Fruit fly (Drosophila melanogaster) whole organism, embryonic: ENCODE data around the gene CG4297.

ENCODE experiments used
- Atf-2 ChIP-seq: fragments of 200-800 bp; sonication (Bioruptor generic); optimal IDR thresholded peaks from 2 replicates; lab custom pipeline; 2016; ENCODE audit warnings: missing biosample characterization, missing genetic modification characterization
- Awh ChIP-seq: fragments of 200-800 bp; sonication (Bioruptor generic); IDR thresholded peaks from 2 replicates; pipeline ENCODE4, ENCODE4 v1.3.6; 2022; ENCODE audit warnings: missing biosample characterization, missing genetic modification characterization
- CG10209 ChIP-seq: fragments of 200-800 bp; sonication (Bioruptor generic); optimal IDR thresholded peaks from 3 replicates; lab custom pipeline; 2017; ENCODE audit warnings: missing biosample characterization, mild to moderate bottlenecking, missing genetic modification characterization, missing genetic modification reagents
- CG11456 ChIP-seq: fragments of 200-800 bp; sonication (Bioruptor generic); IDR thresholded peaks from 3 replicates; pipeline ENCODE4 v1.3.6; 2022; ENCODE audit warnings: missing biosample characterization, missing genetic modification characterization
- CG11504 ChIP-seq: fragments of 200-800 bp; sonication (Bioruptor generic); optimal IDR thresholded peaks from 3 replicates; lab custom pipeline; 2019; ENCODE audit warnings: missing biosample characterization, mild to moderate bottlenecking, missing genetic modification characterization, moderate library complexity
- CG11695 ChIP-seq: fragments of 200-800 bp; sonication (Bioruptor generic); IDR thresholded peaks from 3 replicates; pipeline ENCODE4 v1.3.6; 2022; ENCODE audit warnings: missing biosample characterization, missing genetic modification characterization
- CG12219 ChIP-seq: fragments of 200-800 bp; sonication (Bioruptor generic); optimal IDR thresholded peaks from 3 replicates; lab custom pipeline; 2018; ENCODE audit warnings: missing biosample characterization, mild to moderate bottlenecking, missing genetic modification characterization
- CG13624 ChIP-seq: fragments of 200-800 bp; sonication (Bioruptor generic); optimal IDR thresholded peaks from 2 replicates; lab custom pipeline; 2016; ENCODE audit warnings: missing biosample characterization, missing genetic modification characterization
- CG14050 ChIP-seq: fragments of 200-800 bp; sonication (Bioruptor generic); IDR thresholded peaks from 3 replicates; pipeline ENCODE4 v1.3.6; 2022; ENCODE audit warnings: missing biosample characterization, missing genetic modification characterization
- CG14441 ChIP-seq: fragments of 200-800 bp; sonication (Bioruptor generic); IDR thresholded peaks from 2 replicates; pipeline ENCODE4 v1.3.6; 2022; ENCODE audit warnings: missing biosample characterization, missing genetic modification characterization
- CG14710 ChIP-seq: fragments of 200-800 bp; sonication (Bioruptor generic); optimal IDR thresholded peaks from 3 replicates; lab custom pipeline; 2019; ENCODE audit warnings: missing biosample characterization, mild to moderate bottlenecking, missing genetic modification characterization, moderate library complexity
- CG14965 ChIP-seq: fragments of 200-800 bp; sonication (Bioruptor generic); optimal IDR thresholded peaks from 2 replicates; lab custom pipeline; 2016; ENCODE audit warnings: missing biosample characterization, missing genetic modification characterization, borderline replicate concordance
- CG15479 ChIP-seq: fragments of 200-800 bp; sonication (Bioruptor generic); optimal IDR thresholded peaks from 3 replicates; lab custom pipeline; 2019; ENCODE audit warnings: missing biosample characterization, mild to moderate bottlenecking, missing genetic modification characterization, moderate library complexity
- CG17359 ChIP-seq: fragments of 200-800 bp; sonication (Bioruptor generic); optimal IDR thresholded peaks from 3 replicates; lab custom pipeline; 2018; ENCODE audit warnings: missing biosample characterization, mild to moderate bottlenecking, missing genetic modification characterization, moderate library complexity
- CG17568 ChIP-seq: fragments of 200-800 bp; sonication (Bioruptor generic); optimal IDR thresholded peaks from 2 replicates; lab custom pipeline; 2018; ENCODE audit warnings: missing biosample characterization, mild to moderate bottlenecking, missing genetic modification characterization, moderate library complexity
- CG1792 ChIP-seq: fragments of 200-800 bp; sonication (Bioruptor generic); optimal IDR thresholded peaks from 2 replicates; lab custom pipeline; 2016; ENCODE audit warnings: missing biosample characterization, missing genetic modification characterization
- CG2199 ChIP-seq: fragments of 200-800 bp; sonication (Bioruptor generic); IDR thresholded peaks from 3 replicates; pipeline ENCODE4 v1.3.6; 2022; ENCODE audit warnings: missing biosample characterization, missing genetic modification characterization
- CG3065 ChIP-seq: fragments of 200-800 bp; sonication (Bioruptor generic); optimal IDR thresholded peaks from 2 replicates; lab custom pipeline; 2016; ENCODE audit warnings: missing biosample characterization, missing genetic modification characterization
- CG43689 ChIP-seq: fragments of 200-800 bp; sonication (Bioruptor generic); IDR thresholded peaks from 2 replicates; pipeline ENCODE4 v1.3.6; 2022; ENCODE audit warnings: missing biosample characterization, missing genetic modification characterization
- CG6272 ChIP-seq: fragments of 200-800 bp; sonication (Bioruptor generic); IDR thresholded peaks from 2 replicates; pipeline ENCODE4 v1.3.6; 2022; ENCODE audit warnings: missing biosample characterization, missing genetic modification characterization
- CG6854 ChIP-seq: fragments of 200-800 bp; sonication (Bioruptor generic); optimal IDR thresholded peaks from 3 replicates; lab custom pipeline; 2017; ENCODE audit warnings: missing biosample characterization, mild to moderate bottlenecking, missing genetic modification characterization
- CG7745 ChIP-seq: fragments of 200-800 bp; sonication (Bioruptor generic); optimal IDR thresholded peaks from 2 replicates; lab custom pipeline; 2018; ENCODE audit warnings: missing biosample characterization, mild to moderate bottlenecking, missing genetic modification characterization, moderate library complexity
- CG8944 ChIP-seq: fragments of 200-800 bp; sonication (Bioruptor generic); optimal IDR thresholded peaks from 3 replicates; lab custom pipeline; 2016; ENCODE audit warnings: missing biosample characterization, missing genetic modification characterization
- CkIIα-i1 ChIP-seq: fragments of 200-800 bp; sonication (Bioruptor generic); IDR thresholded peaks from 2 replicates; pipeline ENCODE4 v1.3.6; 2022; ENCODE audit warnings: missing biosample characterization, missing genetic modification characterization
- CoRest ChIP-seq: fragments of 200-800 bp; sonication (Bioruptor generic); optimal IDR thresholded peaks from 3 replicates; lab custom pipeline; 2018; ENCODE audit warnings: missing biosample characterization, mild to moderate bottlenecking, missing genetic modification characterization, moderate library complexity
- GATAe ChIP-seq: fragments of 200-800 bp; sonication (Bioruptor generic); conservative IDR thresholded peaks from 2 replicates; pipeline ENCODE4 v1.3.6; 2022; ENCODE audit warnings: missing biosample characterization, missing genetic modification characterization
- Gug ChIP-seq: fragments of 200-800 bp; sonication (Bioruptor generic); IDR thresholded peaks from 4 replicates; pipeline ENCODE4 v1.3.6; 2022; ENCODE audit warnings: missing biosample characterization, missing genetic modification characterization
- HLHmδ ChIP-seq: fragments of 200-800 bp; sonication (Bioruptor generic); optimal IDR thresholded peaks from 2 replicates; lab custom pipeline; 2018; ENCODE audit warnings: missing biosample characterization, mild to moderate bottlenecking, missing genetic modification characterization, moderate library complexity
- HmgD ChIP-seq: fragments of 200-800 bp; sonication (Bioruptor generic); optimal IDR thresholded peaks from 3 replicates; lab custom pipeline; 2016; ENCODE audit warnings: missing biosample characterization, missing genetic modification characterization
- Max ChIP-seq: fragments of 200-800 bp; sonication (Bioruptor generic); optimal IDR thresholded peaks from 2 replicates; lab custom pipeline; 2016; ENCODE audit warnings: missing biosample characterization, mild to moderate bottlenecking, missing genetic modification characterization
- Nf-YB ChIP-seq: fragments of 200-800 bp; sonication (Bioruptor generic); optimal IDR thresholded peaks from 3 replicates; lab custom pipeline; 2019; ENCODE audit warnings: missing biosample characterization, mild to moderate bottlenecking, missing genetic modification characterization, moderate library complexity
- Optix ChIP-seq: fragments of 200-800 bp; sonication (Bioruptor generic); IDR thresholded peaks from 3 replicates; pipeline ENCODE4 v1.3.6; 2022; ENCODE audit warnings: missing biosample characterization, missing genetic modification characterization
- Stat92E ChIP-seq, 3 experiments: fragments of >200 bp in 2 of 3; fragments of 200-800 bp in 1 of 3; sonication (Bioruptor generic) in 1 of 3; optimal IDR thresholded peaks; 2 replicates each; lab custom pipeline; 2017 to 2019; ENCODE audit warnings: missing biosample characterization in 3 of 3, missing genetic modification characterization in 3 of 3, mild to moderate bottlenecking in 1 of 3, moderate library complexity in 1 of 3
- bab2 ChIP-seq: fragments of 200-800 bp; sonication (Bioruptor generic); optimal IDR thresholded peaks from 2 replicates; lab custom pipeline; 2016; ENCODE audit warnings: missing biosample characterization, missing genetic modification characterization
- ci ChIP-seq: fragments of 200-800 bp; sonication (Bioruptor generic); IDR thresholded peaks from 3 replicates; pipeline ENCODE4 v1.3.6; 2022; ENCODE audit warnings: missing biosample characterization, missing genetic modification characterization
- esg ChIP-seq: fragments of 200-800 bp; sonication (Bioruptor generic); conservative IDR thresholded peaks from 2 replicates; pipeline ENCODE4 v1.3.6; 2022; ENCODE audit warnings: missing biosample characterization, missing genetic modification characterization
- exex ChIP-seq: fragments of 200-800 bp; sonication (Bioruptor generic); optimal IDR thresholded peaks from 4 replicates; lab custom pipeline; 2018; ENCODE audit warnings: missing biosample characterization, mild to moderate bottlenecking, missing genetic modification characterization, moderate library complexity
- fd102C ChIP-seq: fragments of 200-800 bp; sonication (Bioruptor generic); optimal IDR thresholded peaks from 2 replicates; lab custom pipeline; 2018; ENCODE audit warnings: missing biosample characterization, mild to moderate bottlenecking, missing genetic modification characterization, moderate library complexity
- fd96Cb ChIP-seq: fragments of 200-800 bp; sonication (Bioruptor generic); optimal IDR thresholded peaks from 2 replicates; lab custom pipeline; 2018; ENCODE audit warnings: missing biosample characterization, mild to moderate bottlenecking, missing genetic modification characterization, moderate library complexity
- hb ChIP-seq: fragments of 200-800 bp; sonication (Bioruptor generic); IDR thresholded peaks from 3 replicates; pipeline ENCODE4 v1.3.6; 2022; ENCODE audit warnings: missing biosample characterization, missing genetic modification characterization; ENCODE audit not compliant: partially characterized antibody
- kni ChIP-seq: fragments of 200-800 bp; sonication (Bioruptor generic); optimal IDR thresholded peaks from 3 replicates; lab custom pipeline; 2017; ENCODE audit warnings: mild to moderate bottlenecking, missing biosample characterization, missing genetic modification reagents, missing genetic modification characterization
- mld ChIP-seq: fragments of 200-800 bp; sonication (Bioruptor generic); IDR thresholded peaks from 3 replicates; pipeline ENCODE4 v1.3.6; 2022; ENCODE audit warnings: missing biosample characterization, missing genetic modification characterization; ENCODE audit not compliant: partially characterized antibody
- pb ChIP-seq: fragments of 200-800 bp; sonication (Bioruptor generic); optimal IDR thresholded peaks from 3 replicates; lab custom pipeline; 2016; ENCODE audit warnings: missing biosample characterization, missing genetic modification characterization
- pfk ChIP-seq: fragments of 200-800 bp; sonication (Bioruptor generic); optimal IDR thresholded peaks from 2 replicates; lab custom pipeline; 2018; ENCODE audit warnings: missing biosample characterization, mild to moderate bottlenecking, missing genetic modification characterization, moderate library complexity
- psq ChIP-seq: fragments of 200-800 bp; sonication (Bioruptor generic); optimal IDR thresholded peaks from 2 replicates; lab custom pipeline; 2017; ENCODE audit warnings: missing biosample characterization, missing genetic modification characterization
- tin ChIP-seq: fragments of 200-800 bp; sonication (Bioruptor generic); optimal IDR thresholded peaks from 3 replicates; lab custom pipeline; 2016; ENCODE audit warnings: missing biosample characterization, missing genetic modification characterization
- tll ChIP-seq, 2 experiments: fragments of 200-800 bp in 1 of 2; fragments of >200 bp in 1 of 2; sonication (Bioruptor generic) in 1 of 2; optimal IDR thresholded peaks; 2 replicates each; lab custom pipeline; 2017 to 2019; ENCODE audit warnings: missing biosample characterization in 2 of 2, missing genetic modification characterization in 2 of 2, mild to moderate bottlenecking in 1 of 2, moderate library complexity in 1 of 2
- tx ChIP-seq: fragments of 200-800 bp; sonication (Bioruptor generic); optimal IDR thresholded peaks from 2 replicates; lab custom pipeline; 2016; ENCODE audit warnings: missing biosample characterization, missing genetic modification characterization
- vnd ChIP-seq: fragments of 200-800 bp; sonication (Bioruptor generic); IDR thresholded peaks from 3 replicates; pipeline ENCODE4 v1.3.6; 2022; ENCODE audit warnings: missing biosample characterization, missing genetic modification characterization; ENCODE audit not compliant: partially characterized antibody

CG4297 gene

dm6 chr2L:421119-421821 is 50.7 kb downstream of the CG4297 start, which contains the start of the genes CG11885 and CG13692 (continued):
- TF ChIP-seq CG1792 (GFP tag; lab: Kevin White, UChicago) = no peak
- peak; percentile 36; the same call in 2 of the 3 replicates for TF ChIP-seq CG11456
- no peak for TF ChIP-seq CG43689 (GFP tag; lab: Robert Waterston, UW)
- no peak for TF ChIP-seq fd96Cb
- TF ChIP-seq tx (GFP tag; lab: Kevin White, UChicago) = no peak
- TF ChIP-seq CG17359 (tag; lab: Kevin White, UChicago) = peak; percentile 16
- no peak for TF ChIP-seq CG6854 (GFP tag; lab: Kevin White, UChicago)
- peak; percentile 93 for TF ChIP-seq vnd
- peak; percentile 23 for TF ChIP-seq CG12219 (GFP tag; lab: Kevin White, UChicago)
- TF ChIP-seq tin (GFP tag; lab: Kevin White, UChicago) = no peak
- peak; percentile 17 for TF ChIP-seq Nf-YB (GFP tag; lab: Kevin White, UChicago)
- peak; percentile 30 for TF ChIP-seq Max (GFP tag; lab: Kevin White, UChicago)
- no peak for TF ChIP-seq CG11695 (GFP tag; lab: Robert Waterston, UW)
- no peak for TF ChIP-seq psq (GFP tag; lab: Kevin White, UChicago)
- TF ChIP-seq Awh (GFP tag; lab: Robert Waterston, UW) = no peak
- peak; percentile 86 for TF ChIP-seq HmgD
- no peak for TF ChIP-seq CkIIα-i1 (GFP tag; lab: Robert Waterston, UW)
- no peak; the same call in 2 of the 3 replicates for TF ChIP-seq ci (GFP tag; lab: Robert Waterston, UW)
- no peak for TF ChIP-seq fd102C (GFP tag; lab: Kevin White, UChicago)
- TF ChIP-seq pb (GFP tag; lab: Kevin White, UChicago) = no peak
- TF ChIP-seq CG14965 (GFP tag; lab: Kevin White, UChicago) = no peak
- peak; percentile 51 for TF ChIP-seq kni (GFP tag; lab: Kevin White, UChicago)
- peak; percentile 53 for TF ChIP-seq CoRest
- peak; percentile 37 for TF ChIP-seq CG17568 (GFP tag; lab: Kevin White, UChicago)
- peak; percentile 81 for TF ChIP-seq CG14710 (tag; lab: Kevin White, UChicago)
- TF ChIP-seq CG11504 (tag; lab: Kevin White, UChicago) = peak; percentile 55
- TF ChIP-seq HLHmδ = no peak
- peak; percentile 96 for TF ChIP-seq mld (GFP tag; lab: Robert Waterston, UW)
- peak; percentile 95 for TF ChIP-seq hb (GFP tag; lab: Robert Waterston, UW)
- TF ChIP-seq CG13624 (GFP tag; lab: Kevin White, UChicago) = peak; percentile 65
- TF ChIP-seq Stat92E (GFP tag; optimal IDR thresholded peaks at IDR 0.05; lab: Kevin White, UChicago) = peak in 1 of 3 experiments; percentile 4
- no peak for TF ChIP-seq CG7745 (tag; lab: Kevin White, UChicago)
- TF ChIP-seq tll (GFP tag; optimal IDR thresholded peaks at IDR 0.05; lab: Kevin White, UChicago) = peak in 1 of 2 experiments; percentile 30
- TF ChIP-seq CG14441 (GFP tag; lab: Robert Waterston, UW) = no peak
- no peak for TF ChIP-seq CG3065 (GFP tag; lab: Kevin White, UChicago)
- TF ChIP-seq CG8944 (GFP tag; lab: Kevin White, UChicago) = no peak
- TF ChIP-seq Gug (GFP tag; lab: Robert Waterston, UW) = no peak
- TF ChIP-seq CG10209 = peak; percentile 31
- TF ChIP-seq pfk (GFP tag; lab: Kevin White, UChicago) = no peak
- TF ChIP-seq CG6272 = peak; percentile 59
- TF ChIP-seq bab2 (GFP tag; lab: Kevin White, UChicago) = no peak
- TF ChIP-seq Atf-2 (GFP tag; lab: Kevin White, UChicago) = no peak
- no peak for TF ChIP-seq Optix (GFP tag; lab: Robert Waterston, UW)
- peak; percentile 65 for TF ChIP-seq exex
- peak; percentile 9 for TF ChIP-seq CG15479 (GFP tag; lab: Kevin White, UChicago)
- TF ChIP-seq GATAe = no peak
- TF ChIP-seq CG2199 (GFP tag; lab: Robert Waterston, UW) = no peak
- TF ChIP-seq esg (GFP tag; lab: Robert Waterston, UW) = no peak
- TF ChIP-seq CG14050 (GFP tag; lab: Robert Waterston, UW) = no peak
